Worm (Caenorhabditis elegans): ENCODE results near the gene txt-9.

- TF ChIP-seq ceh-43 (GFP tag; optimal IDR thresholded peaks at IDR 0.05): no peak
- TF ChIP-seq snpc-4 (tag; optimal IDR thresholded peaks at IDR 0.05): no peak
- TF ChIP-seq nhr-28 (tag; optimal IDR thresholded peaks at IDR 0.05): no peak
- TF ChIP-seq blmp-1 (tag; optimal IDR thresholded peaks at IDR 0.05): no peak
- no peak for TF ChIP-seq lin-13 (tag; optimal IDR thresholded peaks at IDR 0.05)
- TF ChIP-seq nhr-237 (tag; optimal IDR thresholded peaks at IDR 0.05): no peak
- TF ChIP-seq unc-62 (GFP tag; optimal IDR thresholded peaks at IDR 0.05): no peak
- no peak for TF ChIP-seq sem-2 (GFP tag; optimal IDR thresholded peaks at IDR 0.05)
- TF ChIP-seq lsy-2 (tag; optimal IDR thresholded peaks at IDR 0.05): no peak
Observed at ce11 chrII:5036128-5036527, 49.5 kb upstream of the txt-9 start, which contains the start of gene lrr-1.

Data from whole organism, mixed stage, embryonic.